Fruit fly (Drosophila melanogaster): ENCODE measurements around the gene CG6324.

Gene CG6324

dm6 chrX:15475367-15475789 is 513 bp upstream of the CG6324 start, which contains the start of gene mh (continued):
- TF ChIP-seq ken (GFP tag; IDR thresholded peaks at IDR 0.05) (no peak), CG12219 (GFP tag; optimal IDR thresholded peaks at IDR 0.05) (no peak), gsb (GFP tag; IDR thresholded peaks at IDR 0.05) (no peak), az2 (GFP tag; optimal IDR thresholded peaks at IDR 0.05) (peak; percentile 52), Myb (GFP tag; optimal IDR thresholded peaks at IDR 0.05) (peak; percentile 74), Bgb (GFP tag; IDR thresholded peaks at IDR 0.05; ENCODE audit: partially characterized antibody) (peak; percentile 60), br (optimal IDR thresholded peaks at IDR 0.05) (no peak), Vsx1 (GFP tag; optimal IDR thresholded peaks at IDR 0.05) (no peak), Stat92E (GFP tag; optimal IDR thresholded peaks at IDR 0.05) (peak in 1 of 3 experiments; percentile 2), hb (GFP tag; IDR thresholded peaks at IDR 0.05; ENCODE audit: partially characterized antibody) (no peak), gcm (GFP tag; optimal IDR thresholded peaks at IDR 0.05) (no peak), CG2712 (tag; optimal IDR thresholded peaks at IDR 0.05) (no peak), CG14860 (GFP tag; IDR thresholded peaks at IDR 0.05; ENCODE audit: partially characterized antibody) (peak; percentile 50; the same call in 1 of the 3 replicates), chn (GFP tag; optimal IDR thresholded peaks at IDR 0.05) (no peak), Ptx1 (GFP tag; IDR thresholded peaks at IDR 0.05) (no peak), ewg (GFP tag; optimal IDR thresholded peaks at IDR 0.05) (peak; percentile 60), usp (GFP tag; optimal IDR thresholded peaks at IDR 0.05) (no peak), CG7372 (GFP tag; IDR thresholded peaks at IDR 0.05) (no peak), D19A (tag; optimal IDR thresholded peaks at IDR 0.05) (no peak), sqz (GFP tag; optimal IDR thresholded peaks at IDR 0.05) (no peak), pnt (GFP tag; optimal IDR thresholded peaks at IDR 0.05) (no peak), HLH3B (GFP tag; IDR thresholded peaks at IDR 0.05) (no peak), GATAe (GFP tag; conservative IDR thresholded peaks at IDR 0.05) (no peak), grau (tag; optimal IDR thresholded peaks at IDR 0.05) (peak; percentile 55), hbn (GFP tag; IDR thresholded peaks at IDR 0.05; ENCODE audit: partially characterized antibody) (peak; percentile 21; the same call in 1 of the 2 replicates), tap (tag; optimal IDR thresholded peaks at IDR 0.05) (no peak), trem (tag; optimal IDR thresholded peaks at IDR 0.05) (peak; percentile 9), CG7271 (tag; optimal IDR thresholded peaks at IDR 0.05) (no peak), CG17359 (tag; optimal IDR thresholded peaks at IDR 0.05) (no peak), salm (tag; optimal IDR thresholded peaks at IDR 0.05) (no peak), D19B (GFP tag; optimal IDR thresholded peaks at IDR 0.05) (no peak), CG42726 (GFP tag; IDR thresholded peaks at IDR 0.05; ENCODE audit: partially characterized antibody) (0 out of 2 replicates have a peak, but pooled peaks have one; percentile 28), CrebB (tag; optimal IDR thresholded peaks at IDR 0.05) (no peak), nerfin-1 (tag; optimal IDR thresholded peaks at IDR 0.05) (peak; percentile 42), maf-S (GFP tag; optimal IDR thresholded peaks at IDR 0.05) (no peak), HLHmδ (GFP tag; optimal IDR thresholded peaks at IDR 0.05) (no peak), pan (optimal IDR thresholded peaks at IDR 0.05) (no peak), pan (GFP tag; optimal IDR thresholded peaks at IDR 0.05 in 1 of 2, IDR thresholded peaks at IDR 0.05 in 1 of 2) (no peak), CG16863 (GFP tag; optimal IDR thresholded peaks at IDR 0.05) (no peak), Mad (GFP tag; optimal IDR thresholded peaks at IDR 0.05) (no peak), bsh (GFP tag; optimal IDR thresholded peaks at IDR 0.05) (peak in 1 of 2 experiments; percentile 10), CG11398 (GFP tag; optimal IDR thresholded peaks at IDR 0.05) (no peak), trh (GFP tag; optimal IDR thresholded peaks at IDR 0.05) (no peak), CG33213 (GFP tag; optimal IDR thresholded peaks at IDR 0.05) (no peak), CG12299 (tag; optimal IDR thresholded peaks at IDR 0.05) (no peak), CG8089 (GFP tag; optimal IDR thresholded peaks at IDR 0.05) (no peak), NC2β (GFP tag; optimal IDR thresholded peaks at IDR 0.05) (no peak), dimm (GFP tag; IDR thresholded peaks at IDR 0.05) (no peak), CG18476 (GFP tag; optimal IDR thresholded peaks at IDR 0.05) (peak; percentile 10), CG6175 (GFP tag; IDR thresholded peaks at IDR 0.05) (no peak), Bdp1 (GFP tag; optimal IDR thresholded peaks at IDR 0.05) (no peak)
